Worm (Caenorhabditis elegans) whole organism, L1 larva: Measurements from ENCODE around the gene F45D3.4.

Source experiments
- dsc-1 ChIP-seq: sonication (generic microtip); optimal IDR thresholded peaks from 2 replicates; lab custom pipeline; 2016; ENCODE audit warnings: mild to moderate bottlenecking, missing genetic modification characterization, missing compliant biosample characterization
- irx-1 ChIP-seq: sonication (generic microtip); optimal IDR thresholded peaks from 2 replicates; lab custom pipeline; 2016; ENCODE audit warnings: missing genetic modification characterization, missing compliant biosample characterization
- mdl-1 ChIP-seq, 2 experiments: fragments of 150-350 bp; optimal IDR thresholded peaks; 2 replicates each; lab custom pipeline; 2014 to 2017; ENCODE audit warnings: missing biosample characterization in 2 of 2, missing genetic modification characterization in 2 of 2, inconsistent platforms in 1 of 2
- skn-1 ChIP-seq: fragments of 150-350 bp; optimal IDR thresholded peaks from 2 replicates; lab custom pipeline; 2014; ENCODE audit warnings: missing biosample characterization, missing genetic modification characterization
- xbp-1 ChIP-seq: sonication (generic microtip); optimal IDR thresholded peaks from 2 replicates; lab custom pipeline; 2016; ENCODE audit warnings: missing genetic modification characterization, missing compliant biosample characterization
- zag-1 ChIP-seq: fragments of 150-350 bp; optimal IDR thresholded peaks from 2 replicates; lab custom pipeline; 2014; ENCODE audit warnings: missing biosample characterization, missing genetic modification characterization

- TF ChIP-seq xbp-1 (no peak), skn-1 (tag; lab: Kevin White, UChicago) (peak; percentile 12), dsc-1 (tag; lab: Kevin White, UChicago) (no peak), irx-1 (tag; lab: Kevin White, UChicago) (no peak), zag-1 (tag; lab: Kevin White, UChicago) (no peak), mdl-1 (tag; optimal IDR thresholded peaks at IDR 0.05; lab: Kevin White, UChicago) (no peak)
These were observed 39.1 kb downstream of the F45D3.4 start for ce11 chrV:12513900-12514299.
